Fruit fly (Drosophila melanogaster) whole organism, pupa: Measurements from ENCODE around the gene CG10472.

ENCODE experiments used
- CG10348 ChIP-seq: fragments of 200-800 bp; sonication (Bioruptor generic); IDR thresholded peaks from 2 replicates; pipeline ENCODE4 v1.3.6; 2022; ENCODE audit warnings: missing biosample characterization, missing genetic modification characterization
- CG12605 ChIP-seq: fragments of 200-800 bp; sonication (Bioruptor generic); IDR thresholded peaks from 2 replicates; pipeline ENCODE4 v1.3.6; 2022; ENCODE audit warnings: missing biosample characterization, missing genetic modification characterization
- CG13204 ChIP-seq: fragments of 200-800 bp; sonication (Bioruptor generic); optimal IDR thresholded peaks from 2 replicates; lab custom pipeline; 2018; ENCODE audit warnings: missing biosample characterization, mild to moderate bottlenecking, missing genetic modification characterization, moderate library complexity
- CG14655 ChIP-seq: fragments of 200-800 bp; sonication (Bioruptor generic); optimal IDR thresholded peaks from 3 replicates; lab custom pipeline; 2017; ENCODE audit warnings: mild to moderate bottlenecking, missing biosample characterization, missing genetic modification reagents, missing genetic modification characterization
- CG17806 ChIP-seq: fragments of 200-800 bp; sonication (Bioruptor generic); optimal IDR thresholded peaks from 2 replicates; lab custom pipeline; 2018; ENCODE audit warnings: missing biosample characterization, mild to moderate bottlenecking, missing genetic modification characterization, moderate library complexity
- CG32121 ChIP-seq: fragments of 200-800 bp; sonication (Bioruptor generic); IDR thresholded peaks from 2 replicates; pipeline ENCODE4 v1.3.6; 2022; ENCODE audit warnings: missing biosample characterization, missing genetic modification characterization
- EcR ChIP-seq: fragments of 200-800 bp; sonication (Bioruptor generic); optimal IDR thresholded peaks from 3 replicates; lab custom pipeline; 2019; ENCODE audit warnings: missing biosample characterization, missing genetic modification characterization, mild to moderate bottlenecking, moderate library complexity, missing genetic modification reagents
- Ets98B ChIP-seq: fragments of 200-800 bp; sonication (Bioruptor generic); IDR thresholded peaks from 2 replicates; pipeline ENCODE4 v1.3.6; 2022; ENCODE audit warnings: missing biosample characterization, missing genetic modification characterization
- Pif1A ChIP-seq: fragments of 200-800 bp; sonication (Bioruptor generic); optimal IDR thresholded peaks from 3 replicates; lab custom pipeline; 2016; ENCODE audit warnings: missing biosample characterization, missing genetic modification characterization
- Pif1B ChIP-seq: fragments of 200-800 bp; sonication (Bioruptor generic); optimal IDR thresholded peaks from 3 replicates; lab custom pipeline; 2016; ENCODE audit warnings: missing biosample characterization, missing genetic modification characterization
- gl ChIP-seq: fragments of 200-800 bp; sonication (Bioruptor generic); optimal IDR thresholded peaks from 2 replicates; lab custom pipeline; 2018; ENCODE audit warnings: missing biosample characterization, mild to moderate bottlenecking, missing genetic modification characterization
- rn ChIP-seq: fragments of 200-800 bp; sonication (Bioruptor generic); IDR thresholded peaks from 2 replicates; pipeline ENCODE4 v1.3.6; 2022; ENCODE audit warnings: missing biosample characterization, missing genetic modification characterization

- TF ChIP-seq Ets98B (GFP tag; lab: Robert Waterston, UW) = no peak
- no peak for TF ChIP-seq CG13204
- TF ChIP-seq CG17806 = no peak
- no peak for TF ChIP-seq CG10348 (GFP tag; lab: Robert Waterston, UW)
- no peak for TF ChIP-seq CG32121 (GFP tag; lab: Robert Waterston, UW)
- TF ChIP-seq EcR (GFP tag; lab: Kevin White, UChicago) = no peak
- no peak for TF ChIP-seq rn (GFP tag; lab: Robert Waterston, UW)
- no peak for TF ChIP-seq Pif1A (GFP tag; lab: Kevin White, UChicago)
- no peak for TF ChIP-seq gl
- no peak for TF ChIP-seq CG12605 (GFP tag; lab: Robert Waterston, UW)
- TF ChIP-seq CG14655 (GFP tag; lab: Kevin White, UChicago) = no peak
- TF ChIP-seq Pif1B = no peak
Observed at dm6 chr3L:6034511-6034910, 28.2 kb downstream of the CG10472 start, which contains the start of gene CG10477.
